Worm (Caenorhabditis elegans): ENCODE data around the gene his-31.

ce11 chrIV:8317800-8318199 is 16.0 kb downstream of the his-31 start:
- TF ChIP-seq T23F11.4 (GFP tag; optimal IDR thresholded peaks at IDR 0.05): no peak
- TF ChIP-seq pag-3 (tag; optimal IDR thresholded peaks at IDR 0.05; ENCODE audit: borderline replicate concordance): no peak

Data from whole organism, late embryonic.